Worm (Caenorhabditis elegans) whole organism, L4 larva: ENCODE results near the gene Y52D5A.2.

Experiments
- Y5F2A.4 ChIP-seq: fragments of 200-800 bp; sonication (Bioruptor generic); optimal IDR thresholded peaks from 2 replicates; lab custom pipeline; 2018; ENCODE audit warnings: mild to moderate bottlenecking, missing genetic modification characterization, missing compliant biosample characterization
- duxl-1 ChIP-seq: sonication (generic microtip); optimal IDR thresholded peaks from 2 replicates; lab custom pipeline; 2016; ENCODE audit warnings: mild to moderate bottlenecking, missing genetic modification characterization, moderate library complexity, missing compliant biosample characterization; ENCODE audit not compliant: poor library complexity
- hmg-1.1 ChIP-seq: fragments of 200-800 bp; sonication (Bioruptor generic); IDR thresholded peaks from 2 replicates; pipeline ENCODE4 v1.3.6; 2022; ENCODE audit warnings: missing genetic modification reagents, missing genetic modification characterization, missing compliant biosample characterization
- lin-38 ChIP-seq: fragments of 200-800 bp; sonication (Bioruptor generic); IDR thresholded peaks from 2 replicates; pipeline ENCODE4 v1.3.6; 2022; ENCODE audit warnings: missing genetic modification reagents, missing genetic modification characterization, missing compliant biosample characterization
- madf-5 ChIP-seq, 2 experiments: fragments of 200-800 bp; sonication (Bioruptor generic); IDR thresholded peaks; 2 replicates each; pipeline ENCODE4 v1.3.6; 2022; ENCODE audit warnings: missing compliant biosample characterization in 2 of 2, missing genetic modification characterization in 2 of 2
- skn-1 ChIP-seq: fragments of 150-350 bp; optimal IDR thresholded peaks from 2 replicates; lab custom pipeline; 2014; ENCODE audit warnings: missing biosample characterization, missing genetic modification characterization
- spr-1 ChIP-seq: sonication (generic microtip); optimal IDR thresholded peaks from 2 replicates; lab custom pipeline; 2016; ENCODE audit warnings: mild to moderate bottlenecking, missing genetic modification characterization, missing compliant biosample characterization

- TF ChIP-seq duxl-1 (tag; lab: Kevin White, UChicago) (no peak), lin-38 (GFP tag; lab: Robert Waterston, UW) (no peak), skn-1 (tag; lab: Kevin White, UChicago) (no peak), Y5F2A.4 (GFP tag; lab: Kevin White, UChicago) (no peak), spr-1 (tag; lab: Kevin White, UChicago) (no peak), hmg-1.1 (GFP tag; lab: Robert Waterston, UW) (no peak), madf-5 (GFP tag; IDR thresholded peaks at IDR 0.05; lab: Robert Waterston, UW) (no peak)
These were observed 1.5 kb downstream of the Y52D5A.2 start for ce11 chrIV:5462820-5463219.
